Fruit fly (Drosophila melanogaster) whole organism, embryonic: ENCODE measurements around the gene Ufl1.

Experiments
- Atf6 ChIP-seq: fragments of 200-800 bp; sonication (Bioruptor generic); IDR thresholded peaks from 2 replicates; pipeline ENCODE4 v1.3.6; 2022; ENCODE audit warnings: missing biosample characterization, missing genetic modification characterization
- Awh ChIP-seq: fragments of 200-800 bp; sonication (Bioruptor generic); IDR thresholded peaks from 2 replicates; pipeline ENCODE4, ENCODE4 v1.3.6; 2022; ENCODE audit warnings: missing biosample characterization, missing genetic modification characterization
- BEAF-32 ChIP-seq: fragments of 200-800 bp; sonication (Bioruptor generic); optimal IDR thresholded peaks from 3 replicates; lab custom pipeline; 2017; ENCODE audit warnings: missing biosample characterization, missing genetic modification characterization, mild to moderate bottlenecking, moderate library complexity, missing genetic modification reagents
- CG11560 ChIP-seq: fragments of 200-800 bp; sonication (Bioruptor generic); IDR thresholded peaks from 3 replicates; pipeline ENCODE4 v1.3.6; 2022; ENCODE audit warnings: missing biosample characterization, missing genetic modification characterization
- CG11696 ChIP-seq: fragments of 200-800 bp; sonication (Bioruptor generic); IDR thresholded peaks from 2 replicates; pipeline ENCODE4 v1.3.6; 2022; ENCODE audit warnings: missing biosample characterization, missing genetic modification characterization
- CG12236 ChIP-seq: fragments of 200-800 bp; sonication (Bioruptor generic); optimal IDR thresholded peaks from 2 replicates; lab custom pipeline; 2016; ENCODE audit warnings: missing biosample characterization, missing genetic modification characterization
- CG12299 ChIP-seq: fragments of 200-800 bp; sonication (Bioruptor generic); optimal IDR thresholded peaks from 2 replicates; lab custom pipeline; 2018; ENCODE audit warnings: missing biosample characterization, mild to moderate bottlenecking, missing genetic modification characterization
- CG1233 ChIP-seq: fragments of 200-800 bp; sonication (Bioruptor generic); optimal IDR thresholded peaks from 4 replicates; lab custom pipeline; 2018; ENCODE audit warnings: missing biosample characterization, mild to moderate bottlenecking, missing genetic modification characterization
- CG14965 ChIP-seq: fragments of 200-800 bp; sonication (Bioruptor generic); optimal IDR thresholded peaks from 2 replicates; lab custom pipeline; 2016; ENCODE audit warnings: missing biosample characterization, missing genetic modification characterization, borderline replicate concordance
- CG15479 ChIP-seq: fragments of 200-800 bp; sonication (Bioruptor generic); optimal IDR thresholded peaks from 3 replicates; lab custom pipeline; 2019; ENCODE audit warnings: missing biosample characterization, mild to moderate bottlenecking, missing genetic modification characterization, moderate library complexity
- CG15514 ChIP-seq: fragments of 200-800 bp; sonication (Bioruptor generic); optimal IDR thresholded peaks from 3 replicates; lab custom pipeline; 2017; ENCODE audit warnings: missing biosample characterization, missing genetic modification characterization, mild to moderate bottlenecking, moderate library complexity, missing genetic modification reagents
- CG2202 ChIP-seq: fragments of 200-800 bp; sonication (Bioruptor generic); optimal IDR thresholded peaks from 2 replicates; lab custom pipeline; 2018; ENCODE audit warnings: missing biosample characterization, mild to moderate bottlenecking, missing genetic modification characterization
- CG31441 ChIP-seq: fragments of 200-800 bp; sonication (Bioruptor generic); IDR thresholded peaks from 2 replicates; pipeline ENCODE4 v1.3.6; 2022; ENCODE audit warnings: missing biosample characterization, missing genetic modification characterization
- CG32772 ChIP-seq: fragments of 200-800 bp; sonication (Bioruptor generic); IDR thresholded peaks from 2 replicates; pipeline ENCODE4 v1.3.6; 2022; ENCODE audit warnings: missing biosample characterization, missing genetic modification characterization
- CG3847 ChIP-seq: fragments of 200-800 bp; sonication (Bioruptor generic); IDR thresholded peaks from 2 replicates; pipeline ENCODE4 v1.3.6; 2022; ENCODE audit warnings: missing biosample characterization, missing genetic modification characterization
- CG4360 ChIP-seq: fragments of 200-800 bp; sonication (Bioruptor generic); IDR thresholded peaks from 2 replicates; pipeline ENCODE4 v1.3.6; 2022; ENCODE audit warnings: missing biosample characterization, missing genetic modification characterization
- CG4820 ChIP-seq: fragments of 200-800 bp; sonication (Bioruptor generic); optimal IDR thresholded peaks from 3 replicates; lab custom pipeline; 2016; ENCODE audit warnings: missing biosample characterization, missing genetic modification characterization
- CG7839 ChIP-seq: fragments of 200-800 bp; sonication (Bioruptor generic); optimal IDR thresholded peaks from 3 replicates; lab custom pipeline; 2018; ENCODE audit warnings: missing biosample characterization, mild to moderate bottlenecking, missing genetic modification characterization, moderate library complexity
- CG7928 ChIP-seq: fragments of 200-800 bp; sonication (Bioruptor generic); optimal IDR thresholded peaks from 2 replicates; lab custom pipeline; 2017; ENCODE audit warnings: missing biosample characterization, mild to moderate bottlenecking, missing genetic modification characterization
- CG8924 ChIP-seq: fragments of 200-800 bp; optimal IDR thresholded peaks from 3 replicates; lab custom pipeline; 2019; ENCODE audit warnings: missing biosample characterization, mild to moderate bottlenecking, missing genetic modification characterization, moderate library complexity
- Deaf1 ChIP-seq: fragments of 200-800 bp; optimal IDR thresholded peaks from 3 replicates; lab custom pipeline; 2019; ENCODE audit warnings: missing biosample characterization, mild to moderate bottlenecking, missing genetic modification characterization, moderate library complexity
- Dref ChIP-seq: fragments of 200-800 bp; sonication (Bioruptor generic); IDR thresholded peaks from 2 replicates; pipeline ENCODE4 v1.3.6; 2022; ENCODE audit warnings: missing biosample characterization, missing genetic modification characterization
- Gug ChIP-seq: fragments of 200-800 bp; sonication (Bioruptor generic); IDR thresholded peaks from 4 replicates; pipeline ENCODE4 v1.3.6; 2022; ENCODE audit warnings: missing biosample characterization, missing genetic modification characterization
- HLHmδ ChIP-seq: fragments of 200-800 bp; sonication (Bioruptor generic); optimal IDR thresholded peaks from 2 replicates; lab custom pipeline; 2018; ENCODE audit warnings: missing biosample characterization, mild to moderate bottlenecking, missing genetic modification characterization, moderate library complexity
- Hey ChIP-seq: fragments of 200-800 bp; sonication (Bioruptor generic); optimal IDR thresholded peaks from 3 replicates; lab custom pipeline; 2018; ENCODE audit warnings: missing biosample characterization, mild to moderate bottlenecking, missing genetic modification characterization
- Hsf ChIP-seq: fragments of 200-800 bp; sonication (Bioruptor generic); optimal IDR thresholded peaks from 3 replicates; lab custom pipeline; 2016; ENCODE audit warnings: missing biosample characterization, missing genetic modification characterization
- MTF-1 ChIP-seq: fragments of 200-800 bp; sonication (Bioruptor generic); optimal IDR thresholded peaks from 2 replicates; lab custom pipeline; 2018; ENCODE audit warnings: missing biosample characterization, mild to moderate bottlenecking, missing genetic modification characterization, borderline replicate concordance
- NC2α ChIP-seq: fragments of 200-800 bp; sonication (Bioruptor generic); optimal IDR thresholded peaks from 2 replicates; lab custom pipeline; 2016; ENCODE audit warnings: missing biosample characterization, missing genetic modification characterization
- Poxn ChIP-seq: fragments of 200-800 bp; sonication (Bioruptor generic); IDR thresholded peaks from 2 replicates; pipeline ENCODE4 v1.3.6; 2022; ENCODE audit warnings: missing biosample characterization, missing genetic modification characterization
- Usf ChIP-seq: fragments of 200-800 bp; sonication (Bioruptor generic); optimal IDR thresholded peaks from 2 replicates; lab custom pipeline; 2017; ENCODE audit warnings: missing genotype, missing biosample characterization, missing genetic modification characterization
- Vsx1 ChIP-seq: fragments of 200-800 bp; sonication (Bioruptor generic); optimal IDR thresholded peaks from 2 replicates; lab custom pipeline; 2017; ENCODE audit warnings: missing biosample characterization, mild to moderate bottlenecking, missing genetic modification characterization, missing genetic modification reagents
- al ChIP-seq: fragments of 200-800 bp; sonication (Bioruptor generic); IDR thresholded peaks from 2 replicates; pipeline ENCODE4 v1.3.6; 2022; ENCODE audit warnings: missing biosample characterization, missing genetic modification characterization
- bowl ChIP-seq: fragments of 200-800 bp; sonication (Bioruptor generic); IDR thresholded peaks from 2 replicates; pipeline ENCODE4 v1.3.6; 2022; ENCODE audit warnings: missing biosample characterization, missing genetic modification characterization
- crp ChIP-seq, 2 experiments: fragments of 200-800 bp; sonication (Bioruptor generic); optimal IDR thresholded peaks; 2 replicates in 1 of 2; 3 replicates in 1 of 2; lab custom pipeline; 2017; ENCODE audit warnings: missing biosample characterization in 2 of 2, missing genetic modification characterization in 2 of 2, mild to moderate bottlenecking in 1 of 2, moderate library complexity in 1 of 2
- da ChIP-seq: fragments of 200-800 bp; sonication (Bioruptor generic); optimal IDR thresholded peaks from 2 replicates; lab custom pipeline; 2016; ENCODE audit warnings: missing biosample characterization, missing genetic modification characterization
- en ChIP-seq: fragments of 200-800 bp; sonication (Bioruptor generic); optimal IDR thresholded peaks from 2 replicates; lab custom pipeline; 2016; ENCODE audit warnings: missing biosample characterization, missing genetic modification characterization
- grau ChIP-seq: fragments of 200-800 bp; optimal IDR thresholded peaks from 3 replicates; lab custom pipeline; 2019; ENCODE audit warnings: missing biosample characterization, mild to moderate bottlenecking, missing genetic modification characterization, moderate library complexity
- her ChIP-seq: fragments of 200-800 bp; sonication (Bioruptor generic); optimal IDR thresholded peaks from 2 replicates; lab custom pipeline; 2016; ENCODE audit warnings: missing biosample characterization, missing genetic modification characterization
- jing ChIP-seq: fragments of 200-800 bp; sonication (Bioruptor generic); optimal IDR thresholded peaks from 2 replicates; lab custom pipeline; 2018; ENCODE audit warnings: missing biosample characterization, mild to moderate bottlenecking, missing genetic modification characterization
- kah ChIP-seq: fragments of 200-800 bp; sonication (Bioruptor generic); optimal IDR thresholded peaks from 2 replicates; lab custom pipeline; 2018; ENCODE audit warnings: missing biosample characterization, mild to moderate bottlenecking, missing genetic modification characterization
- kni ChIP-seq: fragments of 200-800 bp; sonication (Bioruptor generic); optimal IDR thresholded peaks from 3 replicates; lab custom pipeline; 2017; ENCODE audit warnings: mild to moderate bottlenecking, missing biosample characterization, missing genetic modification reagents, missing genetic modification characterization
- mirr ChIP-seq: fragments of 200-800 bp; sonication (Bioruptor generic); optimal IDR thresholded peaks from 3 replicates; lab custom pipeline; 2018; ENCODE audit warnings: missing biosample characterization, mild to moderate bottlenecking, missing genetic modification characterization
- mld ChIP-seq: fragments of 200-800 bp; sonication (Bioruptor generic); IDR thresholded peaks from 3 replicates; pipeline ENCODE4 v1.3.6; 2022; ENCODE audit warnings: missing biosample characterization, missing genetic modification characterization; ENCODE audit not compliant: partially characterized antibody
- nom ChIP-seq: fragments of 200-800 bp; sonication (Bioruptor generic); optimal IDR thresholded peaks from 2 replicates; lab custom pipeline; 2017; ENCODE audit warnings: missing biosample characterization, missing genetic modification characterization, mild to moderate bottlenecking, moderate library complexity, missing genetic modification reagents
- pfk ChIP-seq: fragments of 200-800 bp; sonication (Bioruptor generic); optimal IDR thresholded peaks from 2 replicates; lab custom pipeline; 2018; ENCODE audit warnings: missing biosample characterization, mild to moderate bottlenecking, missing genetic modification characterization, moderate library complexity
- pnt ChIP-seq: fragments of 200-800 bp; sonication (Bioruptor generic); optimal IDR thresholded peaks from 3 replicates; lab custom pipeline; 2016; ENCODE audit warnings: missing biosample characterization, missing genetic modification characterization
- ro ChIP-seq: fragments of 200-800 bp; sonication (Bioruptor generic); IDR thresholded peaks from 2 replicates; pipeline ENCODE4 v1.3.6; 2022; ENCODE audit warnings: missing biosample characterization, missing genetic modification characterization
- sens-2 ChIP-seq: fragments of 200-800 bp; sonication (Bioruptor generic); IDR thresholded peaks from 2 replicates; pipeline ENCODE4 v1.3.6; 2022; ENCODE audit warnings: missing biosample characterization, missing genetic modification characterization
- shn ChIP-seq: fragments of 200-800 bp; sonication (Bioruptor generic); optimal IDR thresholded peaks from 3 replicates; lab custom pipeline; 2016; ENCODE audit warnings: missing biosample characterization, missing genetic modification characterization
- sr ChIP-seq: fragments of 200-800 bp; sonication (Bioruptor generic); IDR thresholded peaks from 3 replicates; pipeline ENCODE4 v1.3.6; 2022; ENCODE audit warnings: missing biosample characterization, missing genetic modification characterization
- ttk ChIP-seq: fragments of 200-800 bp; sonication (Bioruptor generic); IDR thresholded peaks from 2 replicates; pipeline ENCODE4 v2.1.2; 2022; ENCODE audit warnings: missing biosample characterization, missing genetic modification characterization

Ufl1 gene

dm6 chr3R:7037250-7037802 is 36.9 kb downstream of the Ufl1 start (continued):
- TF ChIP-seq jing (GFP tag; lab: Kevin White, UChicago) (no peak), Hey (tag; lab: Kevin White, UChicago) (peak; percentile 13), shn (no peak), CG12236 (GFP tag; lab: Kevin White, UChicago) (no peak), en (GFP tag; lab: Kevin White, UChicago) (no peak), Hsf (GFP tag; lab: Kevin White, UChicago) (no peak), Vsx1 (GFP tag; lab: Kevin White, UChicago) (peak; percentile 27), CG3847 (no peak), sr (GFP tag; lab: Robert Waterston, UW) (no peak; the same call in 1 of the 3 replicates), grau (no peak), ro (GFP tag; lab: Robert Waterston, UW) (no peak), NC2α (GFP tag; lab: Kevin White, UChicago) (no peak), CG11696 (GFP tag; lab: Robert Waterston, UW) (no peak), Gug (GFP tag; lab: Robert Waterston, UW) (no peak), sens-2 (GFP tag; lab: Robert Waterston, UW) (no peak), crp (GFP tag; optimal IDR thresholded peaks at IDR 0.05; lab: Kevin White, UChicago) (peak in 1 of 2 experiments; percentile 70), HLHmδ (GFP tag; lab: Kevin White, UChicago) (no peak), CG15514 (GFP tag; lab: Kevin White, UChicago) (no peak), CG4820 (GFP tag; lab: Kevin White, UChicago) (no peak), pfk (GFP tag; lab: Kevin White, UChicago) (peak; percentile 28), Usf (GFP tag; lab: Kevin White, UChicago) (no peak), CG12299 (tag; lab: Kevin White, UChicago) (no peak), bowl (GFP tag; lab: Robert Waterston, UW) (no peak), CG1233 (GFP tag; lab: Kevin White, UChicago) (no peak), pnt (GFP tag; lab: Kevin White, UChicago) (no peak), mirr (GFP tag; lab: Kevin White, UChicago) (peak; percentile 0), BEAF-32 (GFP tag; lab: Kevin White, UChicago) (no peak), CG32772 (GFP tag; lab: Robert Waterston, UW) (no peak), kah (GFP tag; lab: Kevin White, UChicago) (peak; percentile 89), nom (GFP tag; lab: Kevin White, UChicago) (peak; percentile 11), kni (GFP tag; lab: Kevin White, UChicago) (peak; percentile 91), CG31441 (GFP tag; lab: Robert Waterston, UW) (no peak), Deaf1 (tag; lab: Kevin White, UChicago) (no peak), mld (GFP tag; lab: Robert Waterston, UW) (0 out of 3 replicates have a peak, but pooled peaks have one; percentile 5), Awh (GFP tag; lab: Robert Waterston, UW) (no peak), ttk (GFP tag; lab: Robert Waterston, UW) (no peak; the same call in 1 of the 2 replicates), CG2202 (tag; lab: Kevin White, UChicago) (peak; percentile 0), CG14965 (no peak), MTF-1 (GFP tag; lab: Kevin White, UChicago) (peak; percentile 22), Poxn (GFP tag; lab: Robert Waterston, UW) (no peak), da (peak; percentile 53), CG15479 (GFP tag; lab: Kevin White, UChicago) (peak; percentile 93), Dref (GFP tag; lab: Robert Waterston, UW) (no peak), al (GFP tag; lab: Robert Waterston, UW) (no peak), CG8924 (peak; percentile 47), CG11560 (tag; lab: Robert Waterston, UW) (no peak), CG4360 (0 out of 2 replicates have a peak, but pooled peaks have one; percentile 39), CG7928 (GFP tag; lab: Kevin White, UChicago) (no peak), Atf6 (GFP tag; lab: Robert Waterston, UW) (no peak), CG7839 (tag; lab: Kevin White, UChicago) (no peak), her (GFP tag; lab: Kevin White, UChicago) (no peak)
